Fruit fly (Drosophila melanogaster): ENCODE data around the gene CG46320.
A peak's percentile ranks its signal among the peaks of the same experiment; 100 is the strongest.

Gene CG46320

dm6 chr3L:5770817-5771425, 107.0 kb downstream of the CG46320 start (continued):
- peak; percentile 94 for TF ChIP-seq CG10267 (tag; optimal IDR thresholded peaks at IDR 0.05)
- TF ChIP-seq B-H2 (GFP tag; optimal IDR thresholded peaks at IDR 0.05), result peak; percentile 87
- peak; percentile 85 for TF ChIP-seq BtbVII (GFP tag; optimal IDR thresholded peaks at IDR 0.05)
- peak; percentile 75 for TF ChIP-seq p53 (GFP tag; optimal IDR thresholded peaks at IDR 0.05)
- peak; percentile 74 for TF ChIP-seq tup (GFP tag; optimal IDR thresholded peaks at IDR 0.05)
- peak; percentile 86 for TF ChIP-seq CG10209 (GFP tag; optimal IDR thresholded peaks at IDR 0.05)
- TF ChIP-seq chm (GFP tag; IDR thresholded peaks at IDR 0.05), result no peak
- no peak for TF ChIP-seq sc (optimal IDR thresholded peaks at IDR 0.05)
- peak; percentile 80 for TF ChIP-seq sc (GFP tag; optimal IDR thresholded peaks at IDR 0.05)
- TF ChIP-seq CG14860 (GFP tag; IDR thresholded peaks at IDR 0.05; ENCODE audit: partially characterized antibody), result no peak
- no peak for TF ChIP-seq CG10959 (GFP tag; IDR thresholded peaks at IDR 0.05)
- TF ChIP-seq CG13287 (GFP tag; IDR thresholded peaks at IDR 0.05; ENCODE audit: partially characterized antibody), result peak; percentile 17; the same call in 1 of the 2 replicates
- peak; percentile 73 for TF ChIP-seq CG7987 (GFP tag; optimal IDR thresholded peaks at IDR 0.05)
- peak; percentile 63 for TF ChIP-seq sd (tag; optimal IDR thresholded peaks at IDR 0.05)
- peak; percentile 82 for TF ChIP-seq slp2 (GFP tag; optimal IDR thresholded peaks at IDR 0.05)
- TF ChIP-seq ham (GFP tag; IDR thresholded peaks at IDR 0.05), result no peak
- peak; percentile 87 for TF ChIP-seq phol (tag; optimal IDR thresholded peaks at IDR 0.05)
- peak; percentile 81 for TF ChIP-seq gcm (GFP tag; optimal IDR thresholded peaks at IDR 0.05)
- TF ChIP-seq HmgZ (tag; optimal IDR thresholded peaks at IDR 0.05), result peak; percentile 92
- peak; percentile 97 for TF ChIP-seq CG8478 (optimal IDR thresholded peaks at IDR 0.05)
- TF ChIP-seq Ets97D (GFP tag; optimal IDR thresholded peaks at IDR 0.05), result peak; percentile 74
- TF ChIP-seq NFAT (GFP tag; IDR thresholded peaks at IDR 0.05), result peak; percentile 46; the same call in 1 of the 2 replicates
- no peak for TF ChIP-seq sima (GFP tag; optimal IDR thresholded peaks at IDR 0.05)
- peak; percentile 65 for TF ChIP-seq CG1602 (GFP tag; optimal IDR thresholded peaks at IDR 0.05)
- TF ChIP-seq CG7745 (tag; optimal IDR thresholded peaks at IDR 0.05), result no peak
- TF ChIP-seq bigmax (GFP tag; optimal IDR thresholded peaks at IDR 0.05), result peak; percentile 15
- no peak for TF ChIP-seq zen2 (GFP tag; IDR thresholded peaks at IDR 0.05; ENCODE audit: partially characterized antibody)
- TF ChIP-seq lilli (GFP tag; optimal IDR thresholded peaks at IDR 0.05), result peak; percentile 90
- TF ChIP-seq Dref (GFP tag; IDR thresholded peaks at IDR 0.05), result 0 out of 2 replicates have a peak, but pooled peaks have one; percentile 24
- peak; percentile 79 for TF ChIP-seq CG10462 (GFP tag; optimal IDR thresholded peaks at IDR 0.05)
- TF ChIP-seq slbo (GFP tag; IDR thresholded peaks at IDR 0.05), result peak; percentile 67
- no peak for TF ChIP-seq CG5180 (GFP tag; optimal IDR thresholded peaks at IDR 0.05)
- TF ChIP-seq ro (GFP tag; IDR thresholded peaks at IDR 0.05), result no peak
- TF ChIP-seq pzg (GFP tag; optimal IDR thresholded peaks at IDR 0.05), result peak; percentile 81
- TF ChIP-seq CG14050 (GFP tag; IDR thresholded peaks at IDR 0.05), result peak; percentile 50
- TF ChIP-seq fd64A (GFP tag; optimal IDR thresholded peaks at IDR 0.05), result peak; percentile 57
- peak; percentile 52 for TF ChIP-seq CG6654 (GFP tag; optimal IDR thresholded peaks at IDR 0.05)
- TF ChIP-seq gt (GFP tag; IDR thresholded peaks at IDR 0.05), result no peak
- peak; percentile 86 for TF ChIP-seq HLH54F (GFP tag; optimal IDR thresholded peaks at IDR 0.05)
- TF ChIP-seq CG16779 (GFP tag; IDR thresholded peaks at IDR 0.05), result 0 out of 2 replicates have a peak, but pooled peaks have one; percentile 7

- TF ChIP-seq ewg (GFP tag; optimal IDR thresholded peaks at IDR 0.05), result peak; percentile 16
- TF ChIP-seq ATbp (GFP tag; optimal IDR thresholded peaks at IDR 0.05), result no peak
These were observed 110.9 kb downstream of the CG46320 start for dm6 chr3L:5774782-5775181.
